Fruit fly (Drosophila melanogaster) whole organism, adult: ENCODE data around the gene CG4907.

Source experiments
- CG11617 ChIP-seq: fragments of 200-800 bp; sonication (Bioruptor generic); optimal IDR thresholded peaks from 2 replicates; lab custom pipeline; 2017; ENCODE audit warnings: mild to moderate bottlenecking, missing biosample characterization, missing genetic modification reagents, missing genetic modification characterization
- CG12768 ChIP-seq: fragments of 200-800 bp; sonication (Bioruptor generic); optimal IDR thresholded peaks from 2 replicates; lab custom pipeline; 2017; ENCODE audit warnings: missing biosample characterization, missing genetic modification characterization, mild to moderate bottlenecking, moderate library complexity, missing genetic modification reagents
- CG14711 ChIP-seq: fragments of 200-800 bp; sonication (Bioruptor generic); optimal IDR thresholded peaks from 2 replicates; lab custom pipeline; 2018; ENCODE audit warnings: missing biosample characterization, mild to moderate bottlenecking, missing genetic modification characterization, moderate library complexity
- CG1620 ChIP-seq: fragments of 200-800 bp; sonication (Bioruptor generic); optimal IDR thresholded peaks from 2 replicates; lab custom pipeline; 2016; ENCODE audit warnings: missing biosample characterization, missing genetic modification characterization
- CG33017 ChIP-seq: fragments of 200-800 bp; sonication (Bioruptor generic); optimal IDR thresholded peaks from 2 replicates; lab custom pipeline; 2018; ENCODE audit warnings: missing biosample characterization, mild to moderate bottlenecking, missing genetic modification characterization, moderate library complexity
- CG5204 ChIP-seq: fragments of 200-800 bp; sonication (Bioruptor generic); optimal IDR thresholded peaks from 2 replicates; lab custom pipeline; 2016; ENCODE audit warnings: missing biosample characterization, missing genetic modification characterization
- CG7045 ChIP-seq: fragments of 200-800 bp; sonication (Bioruptor generic); optimal IDR thresholded peaks from 2 replicates; lab custom pipeline; 2017; ENCODE audit warnings: missing biosample characterization, mild to moderate bottlenecking, missing genetic modification characterization
- CG7101 ChIP-seq: fragments of 200-800 bp; sonication (Bioruptor generic); optimal IDR thresholded peaks from 2 replicates; lab custom pipeline; 2018; ENCODE audit warnings: missing biosample characterization, mild to moderate bottlenecking, missing genetic modification characterization, moderate library complexity
- Clk ChIP-seq: fragments of 200-800 bp; sonication (Bioruptor generic); optimal IDR thresholded peaks from 2 replicates; lab custom pipeline; 2017; ENCODE audit warnings: missing biosample characterization, missing genetic modification characterization
- Crg-1 ChIP-seq: fragments of 200-800 bp; sonication (Bioruptor generic); optimal IDR thresholded peaks from 2 replicates; lab custom pipeline; 2016; ENCODE audit warnings: missing biosample characterization, missing genetic modification characterization
- Hr96 ChIP-seq: fragments of 200-800 bp; sonication (Bioruptor generic); optimal IDR thresholded peaks from 2 replicates; lab custom pipeline; 2016; ENCODE audit warnings: missing biosample characterization, missing genetic modification characterization
- Mnt ChIP-seq: fragments of 200-800 bp; sonication (Bioruptor generic); optimal IDR thresholded peaks from 2 replicates; lab custom pipeline; 2016; ENCODE audit warnings: missing biosample characterization, mild to moderate bottlenecking, missing genetic modification characterization
- bab1 ChIP-seq: fragments of 200-800 bp; sonication (Bioruptor generic); optimal IDR thresholded peaks from 3 replicates; lab custom pipeline; 2019; ENCODE audit warnings: missing biosample characterization, mild to moderate bottlenecking, missing genetic modification characterization, moderate library complexity
- cic ChIP-seq: fragments of 200-800 bp; sonication (Bioruptor generic); optimal IDR thresholded peaks from 2 replicates; lab custom pipeline; 2017; ENCODE audit warnings: missing biosample characterization, mild to moderate bottlenecking, missing genetic modification characterization, moderate library complexity
- cnc ChIP-seq, 2 experiments: fragments of >200 bp; optimal IDR thresholded peaks; 2 replicates each; lab custom pipeline; 2017
- kay ChIP-seq: fragments of 200-800 bp; sonication (Bioruptor generic); peaks from one replicate; lab custom pipeline; 2016; ENCODE audit warnings: missing biosample characterization, missing genetic modification characterization, borderline replicate concordance
- ovo ChIP-seq: fragments of 200-800 bp; sonication (Bioruptor generic); optimal IDR thresholded peaks from 2 replicates; lab custom pipeline; 2016; ENCODE audit warnings: missing biosample characterization, missing genetic modification characterization
- pad ChIP-seq: fragments of 200-800 bp; sonication (Bioruptor generic); optimal IDR thresholded peaks from 3 replicates; lab custom pipeline; 2017; ENCODE audit warnings: missing biosample characterization, missing genetic modification characterization, mild to moderate bottlenecking, moderate library complexity, missing genetic modification reagents
- tj ChIP-seq: fragments of 200-800 bp; sonication (Bioruptor generic); optimal IDR thresholded peaks from 3 replicates; lab custom pipeline; 2017; ENCODE audit warnings: missing biosample characterization, mild to moderate bottlenecking, missing genetic modification characterization, moderate library complexity
- toe ChIP-seq: fragments of 200-800 bp; sonication (Bioruptor generic); optimal IDR thresholded peaks from 2 replicates; lab custom pipeline; 2016; ENCODE audit warnings: missing biosample characterization, missing genetic modification characterization

The CG4907 gene

DNA sequence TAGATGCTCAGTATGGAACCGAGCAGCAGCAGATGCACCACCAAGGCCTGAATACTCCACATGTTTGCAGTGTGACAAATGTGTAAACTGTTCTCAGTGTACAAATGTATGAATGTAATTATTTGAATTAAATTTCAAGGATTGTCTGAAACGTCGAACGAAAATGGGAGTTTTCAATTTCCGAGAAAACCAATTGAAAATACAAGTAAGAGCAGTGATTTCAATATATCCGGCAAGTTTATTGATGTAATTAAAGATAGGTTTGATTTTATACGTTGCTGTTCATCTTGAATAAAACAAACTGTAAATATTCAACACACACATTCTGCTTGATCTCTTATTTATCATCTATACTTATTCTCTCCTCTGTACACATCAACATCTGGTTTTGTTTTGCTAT is at the start of gene CG4907:
CG4907 (minus strand) TSS at position 101 of the 400 bp plus-strand sequence.
- TF ChIP-seq pad (GFP tag; lab: Kevin White, UChicago) (no peak), Hr96 (GFP tag; lab: Kevin White, UChicago) (no peak), toe (GFP tag; lab: Kevin White, UChicago) (no peak), CG14711 (tag; lab: Kevin White, UChicago) (no peak), Crg-1 (GFP tag; lab: Kevin White, UChicago) (no peak), Mnt (GFP tag; lab: Kevin White, UChicago) (no peak), CG5204 (GFP tag; lab: Kevin White, UChicago) (no peak), cic (GFP tag; lab: Kevin White, UChicago) (no peak), bab1 (GFP tag; lab: Kevin White, UChicago) (no peak)

DNA sequence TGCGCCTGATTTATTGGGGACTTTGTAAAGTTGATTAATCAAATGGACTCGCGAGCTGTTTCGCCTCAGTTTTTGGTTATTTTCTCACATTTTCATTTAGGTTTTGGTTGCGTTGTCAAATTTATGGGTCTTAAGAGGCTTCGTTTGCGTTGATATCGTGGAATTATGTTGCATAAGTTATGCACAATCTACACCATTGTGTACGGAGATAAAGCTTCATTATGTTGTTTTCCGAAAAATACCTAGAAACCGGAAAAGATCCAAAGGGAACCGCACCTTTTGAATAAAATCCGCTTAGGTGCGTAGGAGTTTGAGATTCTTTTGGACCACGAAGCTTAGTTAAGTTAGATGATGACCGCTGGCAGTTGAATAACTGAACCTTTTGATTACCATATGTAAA is 46.6 kb upstream of the CG4907 start:
- no peak for TF ChIP-seq bab1 (GFP tag; lab: Kevin White, UChicago)
- TF ChIP-seq kay, result no peak
- no peak for TF ChIP-seq CG1620 (GFP tag; lab: Kevin White, UChicago)
- TF ChIP-seq CG12768 (GFP tag; lab: Kevin White, UChicago), result no peak
- TF ChIP-seq CG7045, result no peak
- no peak for TF ChIP-seq tj (GFP tag; lab: Kevin White, UChicago)
- no peak for TF ChIP-seq Clk (GFP tag; lab: Kevin White, UChicago)

dm6 chr3R:22756289-22756688 is 45.7 kb upstream of the CG4907 start:
- TF ChIP-seq tj (GFP tag; lab: Kevin White, UChicago) (no peak), Clk (GFP tag; lab: Kevin White, UChicago) (no peak), CG33017 (tag; lab: Kevin White, UChicago) (no peak), CG14711 (tag; lab: Kevin White, UChicago) (no peak), cic (GFP tag; lab: Kevin White, UChicago) (no peak)

- TF ChIP-seq cic (GFP tag; lab: Kevin White, UChicago), result no peak
- TF ChIP-seq tj (GFP tag; lab: Kevin White, UChicago), result peak; percentile 42
These were observed 44.7 kb upstream of the CG4907 start for dm6 chr3R:22755187-22755777.

dm6 chr3R:22753895-22754774 is 43.6 kb upstream of the CG4907 start:
- TF ChIP-seq tj (GFP tag; lab: Kevin White, UChicago), result no peak
- no peak for TF ChIP-seq bab1 (GFP tag; lab: Kevin White, UChicago)
- TF ChIP-seq CG33017 (tag; lab: Kevin White, UChicago), result peak; percentile 38
- no peak for TF ChIP-seq toe (GFP tag; lab: Kevin White, UChicago)
- TF ChIP-seq CG7045, result no peak
- peak; percentile 37 for TF ChIP-seq CG5204 (GFP tag; lab: Kevin White, UChicago)
- TF ChIP-seq Hr96 (GFP tag; lab: Kevin White, UChicago), result peak; percentile 24
- TF ChIP-seq pad (GFP tag; lab: Kevin White, UChicago), result no peak
- TF ChIP-seq CG1620 (GFP tag; lab: Kevin White, UChicago), result no peak
- no peak for TF ChIP-seq Crg-1 (GFP tag; lab: Kevin White, UChicago)
- TF ChIP-seq Mnt (GFP tag; lab: Kevin White, UChicago), result peak; percentile 37
- no peak for TF ChIP-seq ovo (GFP tag; lab: Kevin White, UChicago)
- peak; percentile 1 for TF ChIP-seq CG7101 (tag; lab: Kevin White, UChicago)
- no peak for TF ChIP-seq Clk (GFP tag; lab: Kevin White, UChicago)
- no peak for TF ChIP-seq cic (GFP tag; lab: Kevin White, UChicago)
- TF ChIP-seq CG11617 (GFP tag; lab: Kevin White, UChicago), result peak; percentile 42
- peak; percentile 74 for TF ChIP-seq kay
- TF ChIP-seq CG12768 (GFP tag; lab: Kevin White, UChicago), result no peak
- TF ChIP-seq CG14711 (tag; lab: Kevin White, UChicago), result no peak
- TF ChIP-seq cnc (optimal IDR thresholded peaks at IDR 0.05; lab: Kevin White, UChicago), result no peak

DNA sequence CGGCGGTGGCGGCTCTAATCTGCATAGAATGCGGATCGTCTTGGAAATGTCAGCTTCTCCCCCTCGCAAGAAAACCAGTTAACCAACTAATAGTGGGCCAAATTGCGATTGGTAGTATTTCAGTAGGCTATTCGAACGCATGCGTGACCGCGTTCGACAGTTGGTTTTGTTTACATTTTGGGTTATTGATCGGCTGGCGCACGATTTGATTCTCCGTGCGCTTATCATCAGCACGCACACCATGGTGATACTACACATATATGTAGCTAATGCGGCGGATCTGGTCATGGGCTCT is 43.0 kb upstream of the CG4907 start:
- TF ChIP-seq cic (GFP tag; lab: Kevin White, UChicago) (peak; percentile 67), CG11617 (GFP tag; lab: Kevin White, UChicago) (no peak), ovo (GFP tag; lab: Kevin White, UChicago) (no peak), Mnt (GFP tag; lab: Kevin White, UChicago) (no peak)

DNA sequence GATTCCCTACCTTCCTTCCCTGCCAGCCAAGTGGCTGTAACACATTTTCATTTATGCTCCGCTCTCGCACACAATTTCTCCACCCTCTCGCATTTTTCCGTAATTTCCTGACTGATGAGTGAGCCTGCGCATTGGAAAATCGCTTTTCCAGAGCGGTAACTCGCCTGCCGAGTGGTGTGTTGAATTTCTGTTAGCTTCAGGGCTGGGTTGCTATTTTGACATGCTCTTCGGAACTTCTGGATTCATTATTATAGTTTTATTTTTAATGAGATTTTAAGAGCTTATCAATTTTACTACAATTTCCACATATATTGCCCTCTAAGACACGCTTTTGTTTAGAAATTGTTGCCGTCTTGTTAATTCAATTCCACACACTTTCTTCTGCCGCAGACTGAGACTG is 42.4 kb upstream of the CG4907 start:
- TF ChIP-seq Mnt (GFP tag; lab: Kevin White, UChicago) (no peak), CG14711 (tag; lab: Kevin White, UChicago) (no peak), tj (GFP tag; lab: Kevin White, UChicago) (no peak), CG33017 (tag; lab: Kevin White, UChicago) (no peak), toe (GFP tag; lab: Kevin White, UChicago) (no peak), Crg-1 (GFP tag; lab: Kevin White, UChicago) (no peak), cnc (optimal IDR thresholded peaks at IDR 0.05; lab: Kevin White, UChicago) (no peak), Clk (GFP tag; lab: Kevin White, UChicago) (no peak)
